Worm (Caenorhabditis elegans) whole organism, L3 larva: ENCODE data around the gene nurf-1.
A peak's percentile ranks its signal among the peaks of the same experiment; 100 is the strongest.

Experiments used
- ZK546.5 ChIP-seq: sonication (generic microtip); optimal IDR thresholded peaks from 2 replicates; lab custom pipeline; 2017; ENCODE audit warnings: missing biosample characterization, missing genetic modification characterization
- ama-1 ChIP-seq: fragments of 150-350 bp; optimal IDR thresholded peaks from 2 replicates; lab custom pipeline; 2018
- ceh-16 ChIP-seq: sonication (generic microtip); optimal IDR thresholded peaks from 2 replicates; lab custom pipeline; 2017; ENCODE audit warnings: missing biosample characterization, missing genetic modification characterization
- ceh-28 ChIP-seq: fragments of 150-350 bp; optimal IDR thresholded peaks from 2 replicates; lab custom pipeline; 2014; ENCODE audit warnings: missing biosample characterization, missing genetic modification reagents, missing genetic modification characterization
- ceh-82 ChIP-seq: fragments of 150-350 bp; optimal IDR thresholded peaks from 2 replicates; lab custom pipeline; 2014; ENCODE audit warnings: missing biosample characterization, missing genetic modification characterization
- ceh-9 ChIP-seq: sonication (generic microtip); optimal IDR thresholded peaks from 2 replicates; lab custom pipeline; 2018; ENCODE audit warnings: missing biosample characterization, missing genetic modification characterization
- daf-12 ChIP-seq: fragments of 150-350 bp; optimal IDR thresholded peaks from 2 replicates; lab custom pipeline; 2014; ENCODE audit warnings: missing biosample characterization, missing genetic modification reagents, missing genetic modification characterization
- egl-27 ChIP-seq: sonication (generic microtip); optimal IDR thresholded peaks from 4 replicates; lab custom pipeline; 2017; ENCODE audit warnings: missing biosample characterization, missing genetic modification reagents, missing genetic modification characterization
- egl-5 ChIP-seq: fragments of 150-350 bp; optimal IDR thresholded peaks from 2 replicates; lab custom pipeline; 2017; ENCODE audit warnings: missing biosample characterization, missing genetic modification reagents, missing genetic modification characterization, inconsistent platforms
- elt-1 ChIP-seq: fragments of 150-350 bp; optimal IDR thresholded peaks from 2 replicates; lab custom pipeline; 2014; ENCODE audit warnings: missing biosample characterization, missing genetic modification characterization
- elt-2 ChIP-seq: sonication (generic microtip); optimal IDR thresholded peaks from 2 replicates; lab custom pipeline; 2016; ENCODE audit warnings: missing genetic modification reagents, mild to moderate bottlenecking, missing genetic modification characterization, missing compliant biosample characterization
- elt-3 ChIP-seq, 3 experiments: fragments of 150-350 bp in 1 of 3; sonication (generic microtip) in 2 of 3; optimal IDR thresholded peaks; 2 replicates in 2 of 3; 4 replicates in 1 of 3; lab custom pipeline; 2014 to 2017; ENCODE audit warnings: missing biosample characterization in 3 of 3, missing genetic modification characterization in 3 of 3
- eor-1 ChIP-seq, 2 experiments: fragments of 150-350 bp; optimal IDR thresholded peaks; 2 replicates each; lab custom pipeline; 2014 to 2018; ENCODE audit warnings: missing biosample characterization in 2 of 2, missing genetic modification characterization in 2 of 2
- fkh-10 ChIP-seq: sonication (generic microtip); optimal IDR thresholded peaks from 2 replicates; lab custom pipeline; 2017; ENCODE audit warnings: missing biosample characterization, missing genetic modification reagents, missing genetic modification characterization
- fos-1 ChIP-seq: fragments of 150-350 bp; optimal IDR thresholded peaks from 2 replicates; lab custom pipeline; 2014; ENCODE audit warnings: missing biosample characterization, missing genetic modification characterization
- hmg-11 ChIP-seq: sonication (generic microtip); optimal IDR thresholded peaks from 2 replicates; lab custom pipeline; 2016; ENCODE audit warnings: missing genetic modification characterization, missing compliant biosample characterization
- jun-1 ChIP-seq: fragments of 150-350 bp; optimal IDR thresholded peaks from 2 replicates; lab custom pipeline; 2014; ENCODE audit warnings: missing biosample characterization, missing genetic modification reagents, missing genetic modification characterization
- lin-15B ChIP-seq: fragments of 150-350 bp; optimal IDR thresholded peaks from 2 replicates; lab custom pipeline; 2014; ENCODE audit warnings: missing biosample characterization, missing genetic modification characterization
- lin-39 ChIP-seq: fragments of 150-350 bp; optimal IDR thresholded peaks from 2 replicates; lab custom pipeline; 2018; ENCODE audit warnings: missing biosample characterization, missing genetic modification reagents, missing genetic modification characterization
- lsy-12 ChIP-seq: sonication (generic microtip); optimal IDR thresholded peaks from 2 replicates; lab custom pipeline; 2016; ENCODE audit warnings: mild to moderate bottlenecking, missing genetic modification characterization, missing compliant biosample characterization
- mdl-1 ChIP-seq: fragments of 150-350 bp; optimal IDR thresholded peaks from 2 replicates; lab custom pipeline; 2014; ENCODE audit warnings: missing biosample characterization, missing genetic modification characterization
- mml-1 ChIP-seq: fragments of 150-350 bp; sonication (generic microtip); optimal IDR thresholded peaks from 3 replicates; lab custom pipeline; 2014; ENCODE audit warnings: missing biosample characterization, missing genetic modification characterization
- nfya-1 ChIP-seq: sonication (generic microtip); optimal IDR thresholded peaks from 2 replicates; lab custom pipeline; 2017; ENCODE audit warnings: missing genetic modification characterization, mild to moderate bottlenecking, missing compliant biosample characterization, antibody characterized with exemption, moderate library complexity; ENCODE audit not compliant: insufficient read depth
- nhr-12 ChIP-seq: fragments of 150-350 bp; optimal IDR thresholded peaks from 2 replicates; lab custom pipeline; 2014; ENCODE audit warnings: missing biosample characterization, missing genetic modification characterization
- nhr-23 ChIP-seq: fragments of 150-350 bp; optimal IDR thresholded peaks from 2 replicates; lab custom pipeline; 2014; ENCODE audit warnings: missing biosample characterization, missing genetic modification reagents, missing genetic modification characterization
- nhr-237 ChIP-seq: fragments of 150-350 bp; optimal IDR thresholded peaks from 2 replicates; lab custom pipeline; 2014; ENCODE audit warnings: missing biosample characterization, missing genetic modification characterization
- nhr-25 ChIP-seq: sonication (generic microtip); optimal IDR thresholded peaks from 2 replicates; lab custom pipeline; 2017; ENCODE audit warnings: missing biosample characterization, missing genetic modification characterization
- nhr-28 ChIP-seq: fragments of 150-350 bp; optimal IDR thresholded peaks from 2 replicates; lab custom pipeline; 2014; ENCODE audit warnings: missing biosample characterization, missing genetic modification characterization
- nhr-43 ChIP-seq: sonication (generic microtip); optimal IDR thresholded peaks from 2 replicates; lab custom pipeline; 2016; ENCODE audit warnings: mild to moderate bottlenecking, missing genetic modification characterization, missing compliant biosample characterization; ENCODE audit not compliant: poor library complexity, severe bottlenecking
- nhr-67 ChIP-seq: fragments of 150-350 bp; optimal IDR thresholded peaks from 2 replicates; lab custom pipeline; 2014; ENCODE audit warnings: missing biosample characterization, missing genetic modification characterization
- nhr-77 ChIP-seq: fragments of 150-350 bp; optimal IDR thresholded peaks from 2 replicates; lab custom pipeline; 2014; ENCODE audit warnings: missing biosample characterization, missing genetic modification characterization
- pha-4 ChIP-seq: fragments of 150-350 bp; optimal IDR thresholded peaks from 2 replicates; lab custom pipeline; 2014; ENCODE audit warnings: missing biosample characterization, missing genetic modification reagents, missing genetic modification characterization
- pqm-1 ChIP-seq: fragments of 150-350 bp; optimal IDR thresholded peaks from 2 replicates; lab custom pipeline; 2017; ENCODE audit warnings: missing biosample characterization, missing genetic modification characterization, inconsistent platforms
- sea-2 ChIP-seq: fragments of 150-350 bp; sonication (generic microtip); optimal IDR thresholded peaks from 4 replicates; lab custom pipeline; 2014; ENCODE audit warnings: missing biosample characterization, missing genetic modification reagents, missing genetic modification characterization
- skn-1 ChIP-seq: fragments of 150-350 bp; optimal IDR thresholded peaks from 2 replicates; lab custom pipeline; 2014; ENCODE audit warnings: missing biosample characterization, missing genetic modification characterization
- snpc-4 ChIP-seq: fragments of 150-350 bp; optimal IDR thresholded peaks from 2 replicates; lab custom pipeline; 2014; ENCODE audit warnings: missing biosample characterization, missing genetic modification characterization
- tbx-2 ChIP-seq: sonication (generic microtip); optimal IDR thresholded peaks from 2 replicates; lab custom pipeline; 2016; ENCODE audit warnings: mild to moderate bottlenecking, missing genetic modification characterization, missing compliant biosample characterization
- unc-39 ChIP-seq: sonication (generic microtip); optimal IDR thresholded peaks from 4 replicates; lab custom pipeline; 2017; ENCODE audit warnings: missing biosample characterization, missing genetic modification characterization
- unc-62 ChIP-seq: fragments of 150-350 bp; sonication (generic microtip); optimal IDR thresholded peaks from 4 replicates; lab custom pipeline; 2014; ENCODE audit warnings: missing biosample characterization, missing genetic modification reagents, missing genetic modification characterization
- zag-1 ChIP-seq: fragments of 150-350 bp; optimal IDR thresholded peaks from 2 replicates; lab custom pipeline; 2014; ENCODE audit warnings: missing biosample characterization, missing genetic modification characterization
- ztf-11 ChIP-seq: fragments of 150-350 bp; optimal IDR thresholded peaks from 2 replicates; lab custom pipeline; 2014; ENCODE audit warnings: missing biosample characterization, missing genetic modification characterization
- ztf-4 ChIP-seq: fragments of 150-350 bp; optimal IDR thresholded peaks from 2 replicates; lab custom pipeline; 2014; ENCODE audit warnings: missing biosample characterization, missing genetic modification characterization

nurf-1 gene

DNA sequence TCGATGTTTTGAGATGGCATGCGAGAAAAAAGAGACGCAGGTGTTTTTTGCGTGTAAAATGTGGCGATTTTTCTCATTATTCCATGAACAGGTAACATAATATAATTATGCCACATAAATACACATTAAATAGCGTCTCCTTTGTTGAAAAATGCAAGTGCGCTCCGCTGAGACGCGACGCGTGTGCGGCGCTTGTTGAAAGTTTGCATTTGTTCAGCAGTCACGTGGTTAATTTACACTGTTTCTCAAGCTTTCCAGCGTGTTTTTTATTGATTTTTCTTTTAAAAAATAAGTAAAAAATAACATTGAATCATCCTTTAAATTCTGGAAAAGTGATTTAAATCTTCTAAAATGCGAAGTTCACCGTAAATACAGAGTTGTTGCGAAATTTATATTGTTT is 9.1 kb downstream of the nurf-1 start (continued):
- TF ChIP-seq nhr-77 (tag; lab: Kevin White, UChicago) (peak; percentile 6), nhr-12 (tag; lab: Kevin White, UChicago) (no peak), mml-1 (no peak), lin-15B (tag; lab: Kevin White, UChicago) (peak; percentile 93), lsy-12 (tag; lab: Kevin White, UChicago) (peak; percentile 48), ztf-4 (peak; percentile 41), nfya-1 (tag; lab: Kevin White, UChicago) (peak; percentile 91), nhr-28 (tag; lab: Kevin White, UChicago) (no peak), unc-39 (tag; lab: Kevin White, UChicago) (no peak), nhr-23 (tag; lab: Kevin White, UChicago) (peak; percentile 81)
- TF ChIP-seq, all 47 proteins: peak for 22

DNA sequence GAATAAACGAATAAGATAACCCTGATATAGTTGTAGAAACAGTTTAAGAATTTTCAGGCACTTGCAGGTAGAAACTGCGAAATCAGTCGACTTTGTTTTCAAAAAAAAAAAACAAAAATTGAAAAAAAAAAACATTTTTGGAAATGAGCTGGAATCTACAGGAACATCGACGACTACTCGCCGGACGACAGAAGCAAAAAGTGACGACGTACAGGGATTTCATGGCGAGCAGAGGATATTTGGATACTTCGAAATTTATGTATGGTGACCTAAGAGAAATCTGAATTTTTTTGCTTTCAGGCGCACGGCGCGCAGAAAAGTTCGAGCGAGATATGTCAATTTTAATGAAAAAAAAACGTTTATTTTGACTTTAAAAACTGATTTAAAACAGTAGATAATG is 10.6 kb downstream of the nurf-1 start:
- TF ChIP-seq unc-62 (no peak), ama-1 (lab: Kevin White, UChicago) (peak; percentile 87)

DNA sequence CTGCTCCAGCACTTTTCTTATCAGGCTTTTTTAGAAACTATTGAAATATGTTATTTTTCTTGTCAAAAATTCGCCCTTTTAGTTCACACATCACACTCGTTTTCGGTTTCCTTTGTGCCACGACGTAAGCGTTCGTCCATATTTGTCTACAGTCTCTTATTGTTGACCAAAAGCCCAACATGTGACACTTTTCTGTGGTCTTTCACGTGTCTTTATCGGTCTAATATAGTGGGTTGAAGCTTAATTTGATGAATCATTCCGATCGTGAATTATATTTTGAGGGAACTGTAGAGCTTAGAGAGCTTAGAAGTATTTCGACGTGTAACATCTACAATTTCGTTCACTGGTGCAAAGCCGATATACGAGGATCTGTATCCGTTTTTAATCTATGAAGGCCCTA is 13.8 kb downstream of the nurf-1 start:
- TF ChIP-seq mdl-1 (tag; lab: Kevin White, UChicago) (no peak), pqm-1 (tag; lab: Kevin White, UChicago) (peak; percentile 61), elt-2 (tag; lab: Kevin White, UChicago) (peak; percentile 52), egl-5 (no peak), nhr-43 (tag; lab: Kevin White, UChicago) (peak; percentile 54), zag-1 (tag; lab: Kevin White, UChicago) (no peak), nhr-25 (peak; percentile 38), ama-1 (lab: Kevin White, UChicago) (peak; percentile 78), pha-4 (tag; lab: Kevin White, UChicago) (peak; percentile 91), hmg-11 (tag; lab: Kevin White, UChicago) (no peak), sea-2 (GFP tag; lab: Kevin White, UChicago) (no peak), jun-1 (tag; lab: Kevin White, UChicago) (peak; percentile 25), egl-27 (no peak), nhr-67 (tag; lab: Kevin White, UChicago) (no peak), nfya-1 (tag; lab: Kevin White, UChicago) (peak; percentile 3), ceh-82 (tag; lab: Kevin White, UChicago) (no peak), nhr-23 (tag; lab: Kevin White, UChicago) (peak; percentile 33), skn-1 (tag; lab: Kevin White, UChicago) (no peak), lin-15B (tag; lab: Kevin White, UChicago) (no peak)

DNA sequence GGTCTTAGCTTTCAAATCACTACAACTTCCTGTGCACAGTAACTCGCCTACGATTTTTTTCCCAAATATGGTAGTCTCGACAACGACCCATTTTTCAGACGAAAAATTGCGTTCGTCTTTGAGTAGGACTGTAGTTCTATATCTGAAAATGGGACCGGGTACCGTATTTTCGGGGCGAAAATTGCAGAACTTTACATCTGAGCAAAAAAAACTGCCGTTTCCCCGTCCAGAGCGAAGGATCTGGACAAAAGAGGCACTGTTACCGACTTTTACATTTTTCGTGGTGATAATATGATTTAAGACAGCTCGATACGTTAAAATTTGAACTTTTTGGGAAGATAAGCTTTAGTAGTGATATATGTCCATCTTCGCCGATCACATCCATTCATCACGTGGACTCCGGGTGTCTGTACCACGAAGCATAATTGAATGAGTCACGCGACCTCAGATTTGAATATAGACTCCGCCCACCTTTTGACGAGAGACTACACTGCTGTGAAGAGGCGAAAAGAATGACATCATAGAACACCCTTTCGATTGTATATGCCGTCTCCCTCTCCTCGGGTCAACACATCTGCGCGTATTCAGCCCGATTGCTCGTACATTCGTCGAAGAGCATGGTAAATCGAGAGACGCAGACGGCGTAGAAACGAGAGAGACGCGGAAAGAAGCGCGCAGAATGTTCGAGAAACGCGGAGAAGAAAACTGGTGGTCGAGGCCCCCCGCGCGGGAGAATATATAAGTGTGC is 14.4 kb downstream of the nurf-1 start:
- TF ChIP-seq mml-1, result peak; percentile 23
- TF ChIP-seq lin-39 (tag; lab: Kevin White, UChicago), result peak; percentile 63
- peak; percentile 33 for TF ChIP-seq elt-2 (tag; lab: Kevin White, UChicago)
- peak; percentile 70 for TF ChIP-seq nhr-77 (tag; lab: Kevin White, UChicago)
- peak; percentile 44 for TF ChIP-seq pqm-1 (tag; lab: Kevin White, UChicago)
- peak; percentile 90 for TF ChIP-seq lsy-12 (tag; lab: Kevin White, UChicago)
- TF ChIP-seq jun-1 (tag; lab: Kevin White, UChicago), result peak; percentile 80
- TF ChIP-seq lin-15B (tag; lab: Kevin White, UChicago), result peak; percentile 43
- peak in 1 of 2 experiments; percentile 29 for TF ChIP-seq eor-1 (tag; optimal IDR thresholded peaks at IDR 0.05; lab: Kevin White, UChicago)
- no peak for TF ChIP-seq ztf-11 (tag; lab: Kevin White, UChicago)
- TF ChIP-seq fkh-10 (GFP tag; lab: Kevin White, UChicago), result no peak
- TF ChIP-seq hmg-11 (tag; lab: Kevin White, UChicago), result peak; percentile 40
- peak; percentile 96 for TF ChIP-seq nhr-25
- TF ChIP-seq ceh-82 (tag; lab: Kevin White, UChicago), result no peak
- TF ChIP-seq elt-3 (tag; optimal IDR thresholded peaks at IDR 0.05; lab: Kevin White, UChicago), result no peak
- peak; percentile 40 for TF ChIP-seq snpc-4
- TF ChIP-seq sea-2 (GFP tag; lab: Kevin White, UChicago), result peak; percentile 95
- TF ChIP-seq fos-1 (tag; lab: Kevin White, UChicago), result peak; percentile 61
- TF ChIP-seq unc-62, result no peak
- TF ChIP-seq tbx-2 (tag; lab: Kevin White, UChicago), result peak; percentile 75
- TF ChIP-seq ceh-28 (tag; lab: Kevin White, UChicago), result peak; percentile 54
- no peak for TF ChIP-seq nhr-12 (tag; lab: Kevin White, UChicago)
- no peak for TF ChIP-seq unc-39 (tag; lab: Kevin White, UChicago)
- TF ChIP-seq ceh-9 (tag; lab: Kevin White, UChicago), result no peak
- peak; percentile 58 for TF ChIP-seq ama-1 (lab: Kevin White, UChicago)
- no peak for TF ChIP-seq ceh-16 (tag; lab: Kevin White, UChicago)
- TF ChIP-seq pha-4 (tag; lab: Kevin White, UChicago), result peak; percentile 80
- TF ChIP-seq nhr-23 (tag; lab: Kevin White, UChicago), result peak; percentile 96
- TF ChIP-seq skn-1 (tag; lab: Kevin White, UChicago), result no peak
- no peak for TF ChIP-seq ZK546.5
- TF ChIP-seq nhr-237 (tag; lab: Kevin White, UChicago), result no peak
- no peak for TF ChIP-seq daf-12 (tag; lab: Kevin White, UChicago)
- TF ChIP-seq egl-27, result no peak
- TF ChIP-seq elt-1, result no peak
- peak; percentile 78 for TF ChIP-seq nfya-1 (tag; lab: Kevin White, UChicago)
- TF ChIP-seq zag-1 (tag; lab: Kevin White, UChicago), result no peak
- peak; percentile 88 for TF ChIP-seq ztf-4
